Fruit fly (Drosophila melanogaster): ENCODE data around the gene CG10348.

Gene CG10348

DNA sequence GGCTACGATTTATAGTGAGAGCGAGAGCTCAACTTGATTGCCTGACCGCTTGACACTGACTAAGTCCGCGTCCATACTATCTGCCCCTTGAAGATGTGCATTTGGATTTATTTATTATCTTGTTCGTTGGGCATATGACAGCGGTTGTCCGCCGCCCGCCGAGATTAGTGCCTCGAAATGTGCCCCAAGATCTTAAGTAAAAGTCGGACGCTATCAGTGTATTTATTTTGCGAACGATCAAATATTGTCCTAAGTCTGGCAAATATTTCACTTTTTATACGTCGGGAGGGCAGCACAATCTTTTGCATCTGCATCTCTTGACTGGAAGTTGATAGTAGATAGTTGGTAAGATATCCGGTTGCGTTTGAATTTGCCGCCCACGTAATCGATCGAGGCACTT is 18.6 kb downstream of the CG10348 start, which contains the start of gene Irk3:
Irk3 (minus strand) TSS at position 63 of the 400 bp plus-strand sequence.
- TF ChIP-seq D1 (tag; optimal IDR thresholded peaks at IDR 0.05) (no peak), CG34367 (tag; optimal IDR thresholded peaks at IDR 0.05) (no peak), CG4496 (GFP tag; IDR thresholded peaks at IDR 0.05) (no peak), Pif1A (GFP tag; optimal IDR thresholded peaks at IDR 0.05) (no peak), CG8159 (tag; optimal IDR thresholded peaks at IDR 0.05) (no peak), CG32121 (GFP tag; IDR thresholded peaks at IDR 0.05) (no peak), Ets98B (GFP tag; IDR thresholded peaks at IDR 0.05) (no peak), CG14655 (GFP tag; optimal IDR thresholded peaks at IDR 0.05) (no peak), gl (tag; optimal IDR thresholded peaks at IDR 0.05) (no peak), rn (GFP tag; IDR thresholded peaks at IDR 0.05) (no peak), Pif1B (GFP tag; optimal IDR thresholded peaks at IDR 0.05) (no peak), CG15710 (tag; optimal IDR thresholded peaks at IDR 0.05) (no peak), Snoo (tag; optimal IDR thresholded peaks at IDR 0.05) (no peak), CG8301 (tag; optimal IDR thresholded peaks at IDR 0.05) (no peak), fd96Ca (GFP tag; IDR thresholded peaks at IDR 0.05) (no peak), CG10348 (GFP tag; IDR thresholded peaks at IDR 0.05) (no peak), EcR (GFP tag; optimal IDR thresholded peaks at IDR 0.05) (no peak), CG17806 (tag; optimal IDR thresholded peaks at IDR 0.05) (no peak), CG13204 (GFP tag; optimal IDR thresholded peaks at IDR 0.05) (no peak)

DNA sequence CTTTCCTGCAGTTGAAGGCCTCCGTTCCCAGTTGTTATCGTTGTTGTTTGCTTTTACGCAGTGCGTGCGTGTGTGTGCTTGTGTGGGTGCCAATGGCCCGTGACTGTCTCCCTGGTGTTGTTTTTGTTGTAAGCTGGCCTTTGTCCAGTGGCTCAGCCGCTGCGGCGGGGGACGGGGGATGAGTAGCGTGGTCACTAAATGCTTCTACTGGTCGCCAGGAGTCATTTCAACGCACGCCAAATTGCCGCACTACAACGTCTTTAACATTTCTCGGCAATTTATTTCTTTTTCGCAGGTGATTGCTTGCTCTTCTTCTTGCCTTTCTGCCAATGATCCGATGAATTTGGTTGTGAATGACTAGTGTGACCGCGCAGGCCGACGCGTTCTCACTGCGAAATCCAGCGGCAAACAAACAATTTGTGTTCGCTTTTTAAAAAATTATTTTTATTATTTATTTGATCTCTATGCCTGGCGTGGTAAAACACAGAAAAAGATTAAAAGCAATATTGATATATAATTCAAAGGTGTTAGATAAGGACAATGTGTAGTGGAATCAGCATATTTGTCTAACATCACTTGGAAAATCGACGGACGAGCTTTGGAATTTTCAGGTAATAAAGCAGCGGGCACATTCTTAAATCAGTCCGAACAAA is 24.0 kb downstream of the CG10348 start, which contains the start of the genes Faf2 and Grip71:
Faf2 (minus strand) TSS at position 450 of the 653 bp plus-strand sequence.
Grip71 (plus strand) TSS at position 608 of the 653 bp plus-strand sequence.
- TF ChIP-seq CG12605 (GFP tag; IDR thresholded peaks at IDR 0.05) (peak; percentile 80), fd96Ca (GFP tag; IDR thresholded peaks at IDR 0.05) (peak; percentile 92), CG34367 (tag; optimal IDR thresholded peaks at IDR 0.05) (peak; percentile 76), Ets98B (GFP tag; IDR thresholded peaks at IDR 0.05) (peak; percentile 91), CG9948 (tag; optimal IDR thresholded peaks at IDR 0.05) (peak; percentile 83), CG17806 (tag; optimal IDR thresholded peaks at IDR 0.05) (peak; percentile 84), CG13204 (GFP tag; optimal IDR thresholded peaks at IDR 0.05) (no peak), CG15710 (tag; optimal IDR thresholded peaks at IDR 0.05) (peak; percentile 83), CG14655 (GFP tag; optimal IDR thresholded peaks at IDR 0.05) (peak; percentile 84), Pif1B (GFP tag; optimal IDR thresholded peaks at IDR 0.05) (peak; percentile 69), CG4496 (GFP tag; IDR thresholded peaks at IDR 0.05) (peak; percentile 91), Pif1A (GFP tag; optimal IDR thresholded peaks at IDR 0.05) (peak; percentile 83), CG8301 (tag; optimal IDR thresholded peaks at IDR 0.05) (peak; percentile 77), EcR (GFP tag; optimal IDR thresholded peaks at IDR 0.05) (peak; percentile 87), Snoo (tag; optimal IDR thresholded peaks at IDR 0.05) (peak; percentile 71), CG32121 (GFP tag; IDR thresholded peaks at IDR 0.05) (peak; percentile 89), CG8159 (tag; optimal IDR thresholded peaks at IDR 0.05) (peak; percentile 85), D1 (tag; optimal IDR thresholded peaks at IDR 0.05) (no peak), gl (tag; optimal IDR thresholded peaks at IDR 0.05) (peak; percentile 14), rn (GFP tag; IDR thresholded peaks at IDR 0.05) (peak; percentile 89), CG10348 (GFP tag; IDR thresholded peaks at IDR 0.05) (peak; percentile 96)

- peak; percentile 36 for TF ChIP-seq Ets98B (GFP tag; IDR thresholded peaks at IDR 0.05)
- TF ChIP-seq CG15710 (tag; optimal IDR thresholded peaks at IDR 0.05): no peak
- TF ChIP-seq Pif1A (GFP tag; optimal IDR thresholded peaks at IDR 0.05): peak; percentile 52
- peak; percentile 18 for TF ChIP-seq Pif1B (GFP tag; optimal IDR thresholded peaks at IDR 0.05)
- no peak for TF ChIP-seq CG8301 (tag; optimal IDR thresholded peaks at IDR 0.05)
- TF ChIP-seq rn (GFP tag; IDR thresholded peaks at IDR 0.05): no peak
- TF ChIP-seq gl (tag; optimal IDR thresholded peaks at IDR 0.05): no peak
- no peak for TF ChIP-seq CG8159 (tag; optimal IDR thresholded peaks at IDR 0.05)
- TF ChIP-seq CG17806 (tag; optimal IDR thresholded peaks at IDR 0.05): no peak
- no peak for TF ChIP-seq CG4496 (GFP tag; IDR thresholded peaks at IDR 0.05)
- peak; percentile 35 for TF ChIP-seq Snoo (tag; optimal IDR thresholded peaks at IDR 0.05)
These were observed 24.5 kb downstream of the CG10348 start for dm6 chr2L:18707844-18708238.

dm6 chr2L:18705617-18706046 is 26.7 kb downstream of the CG10348 start, which contains the start of gene Jwa:
Jwa (minus strand) TSS chr2L:18705703.
- peak; percentile 68 for TF ChIP-seq CG17806 (tag; optimal IDR thresholded peaks at IDR 0.05)
- TF ChIP-seq EcR (GFP tag; optimal IDR thresholded peaks at IDR 0.05): no peak
- peak; percentile 15 for TF ChIP-seq gl (tag; optimal IDR thresholded peaks at IDR 0.05)
- TF ChIP-seq fd96Ca (GFP tag; IDR thresholded peaks at IDR 0.05): peak; percentile 91
- peak; percentile 78 for TF ChIP-seq Ets98B (GFP tag; IDR thresholded peaks at IDR 0.05)
- peak; percentile 84 for TF ChIP-seq CG4496 (GFP tag; IDR thresholded peaks at IDR 0.05)
- TF ChIP-seq CG32121 (GFP tag; IDR thresholded peaks at IDR 0.05): peak; percentile 83
- peak; percentile 49 for TF ChIP-seq Pif1B (GFP tag; optimal IDR thresholded peaks at IDR 0.05)
- TF ChIP-seq Snoo (tag; optimal IDR thresholded peaks at IDR 0.05): peak; percentile 72
- peak; percentile 61 for TF ChIP-seq CG9948 (tag; optimal IDR thresholded peaks at IDR 0.05)
- peak; percentile 77 for TF ChIP-seq rn (GFP tag; IDR thresholded peaks at IDR 0.05)
- peak; percentile 53 for TF ChIP-seq CG8301 (tag; optimal IDR thresholded peaks at IDR 0.05)
- TF ChIP-seq Pif1A (GFP tag; optimal IDR thresholded peaks at IDR 0.05): no peak
- TF ChIP-seq CG13204 (GFP tag; optimal IDR thresholded peaks at IDR 0.05): no peak
- no peak for TF ChIP-seq D1 (tag; optimal IDR thresholded peaks at IDR 0.05)
- peak; percentile 99 for TF ChIP-seq CG10348 (GFP tag; IDR thresholded peaks at IDR 0.05)
- TF ChIP-seq CG14655 (GFP tag; optimal IDR thresholded peaks at IDR 0.05): peak; percentile 68
- peak; percentile 74 for TF ChIP-seq CG8159 (tag; optimal IDR thresholded peaks at IDR 0.05)
- peak; percentile 91 for TF ChIP-seq CG15710 (tag; optimal IDR thresholded peaks at IDR 0.05)
- TF ChIP-seq CG34367 (tag; optimal IDR thresholded peaks at IDR 0.05): peak; percentile 74
- peak; percentile 49 for TF ChIP-seq CG12605 (GFP tag; IDR thresholded peaks at IDR 0.05)
